Fruit fly (Drosophila melanogaster) whole organism, prepupa: ENCODE results near the gene CheB38b.

Source experiments
- Blimp-1 ChIP-seq: fragments of 200-800 bp; sonication (Bioruptor generic); optimal IDR thresholded peaks from 3 replicates; lab custom pipeline; 2017; ENCODE audit warnings: missing biosample characterization, missing genetic modification characterization, mild to moderate bottlenecking, moderate library complexity, missing genetic modification reagents
- CG10631 ChIP-seq: fragments of 200-800 bp; sonication (Bioruptor generic); optimal IDR thresholded peaks from 2 replicates; lab custom pipeline; 2016; ENCODE audit warnings: missing biosample characterization, missing genetic modification characterization
- CG10669 ChIP-seq: fragments of 200-800 bp; sonication (Bioruptor generic); optimal IDR thresholded peaks from 3 replicates; lab custom pipeline; 2018; ENCODE audit warnings: missing biosample characterization, mild to moderate bottlenecking, missing genetic modification characterization, moderate library complexity
- CG11294 ChIP-seq: fragments of 200-800 bp; sonication (Bioruptor generic); IDR thresholded peaks from 2 replicates; pipeline ENCODE4 v1.3.6; 2022; ENCODE audit warnings: missing biosample characterization, missing genetic modification characterization
- CG11762 ChIP-seq: fragments of 200-800 bp; sonication (Bioruptor generic); optimal IDR thresholded peaks from 3 replicates; lab custom pipeline; 2016; ENCODE audit warnings: missing biosample characterization, missing genetic modification characterization; ENCODE audit not compliant: insufficient read depth
- CG15336 ChIP-seq: fragments of 200-800 bp; sonication (Bioruptor generic); IDR thresholded peaks from 2 replicates; pipeline ENCODE4 v1.3.6; 2022; ENCODE audit warnings: missing biosample characterization, missing genetic modification characterization
- CG1621 ChIP-seq: fragments of 200-800 bp; sonication (Bioruptor generic); optimal IDR thresholded peaks from 3 replicates; lab custom pipeline; 2018; ENCODE audit warnings: missing biosample characterization, mild to moderate bottlenecking, missing genetic modification characterization
- CG16779 ChIP-seq: fragments of 200-800 bp; sonication (Bioruptor generic); optimal IDR thresholded peaks from 3 replicates; lab custom pipeline; 2017; ENCODE audit warnings: missing biosample characterization, mild to moderate bottlenecking, missing genetic modification characterization
- CG3032 ChIP-seq: fragments of 200-800 bp; optimal IDR thresholded peaks from 2 replicates; lab custom pipeline; 2019; ENCODE audit warnings: missing biosample characterization, mild to moderate bottlenecking, missing genetic modification characterization, moderate library complexity
- CG31627 ChIP-seq: fragments of 200-800 bp; sonication (Bioruptor generic); optimal IDR thresholded peaks from 3 replicates; lab custom pipeline; 2016; ENCODE audit warnings: missing biosample characterization, missing genetic modification characterization
- CG34406 ChIP-seq: fragments of 200-800 bp; sonication (Bioruptor generic); optimal IDR thresholded peaks from 3 replicates; lab custom pipeline; 2016; ENCODE audit warnings: missing biosample characterization, missing genetic modification characterization
- CG4318 ChIP-seq: fragments of 200-800 bp; sonication (Bioruptor generic); optimal IDR thresholded peaks from 3 replicates; lab custom pipeline; 2017; ENCODE audit warnings: missing biosample characterization, mild to moderate bottlenecking, missing genetic modification characterization
- CG6163 ChIP-seq: fragments of 200-800 bp; sonication (Bioruptor generic); IDR thresholded peaks from 3 replicates; pipeline ENCODE4 v1.3.6; 2022; ENCODE audit warnings: missing biosample characterization, missing genetic modification characterization
- CG6276 ChIP-seq: fragments of 200-800 bp; sonication (Bioruptor generic); optimal IDR thresholded peaks from 2 replicates; lab custom pipeline; 2017; ENCODE audit warnings: missing biosample characterization, mild to moderate bottlenecking, missing genetic modification characterization
- CG6808 ChIP-seq: fragments of 200-800 bp; sonication (Bioruptor generic); optimal IDR thresholded peaks from 3 replicates; lab custom pipeline; 2017; ENCODE audit warnings: missing biosample characterization, missing genetic modification characterization, mild to moderate bottlenecking, moderate library complexity, missing genetic modification reagents
- CG6854 ChIP-seq: fragments of 200-800 bp; sonication (Bioruptor generic); optimal IDR thresholded peaks from 2 replicates; lab custom pipeline; 2017; ENCODE audit warnings: missing biosample characterization, mild to moderate bottlenecking, missing genetic modification characterization
- CG7368 ChIP-seq: fragments of 200-800 bp; sonication (Bioruptor generic); optimal IDR thresholded peaks from 3 replicates; lab custom pipeline; 2016; ENCODE audit warnings: missing biosample characterization, missing genetic modification characterization
- CG8119 ChIP-seq: fragments of 200-800 bp; sonication (Bioruptor generic); IDR thresholded peaks from 3 replicates; pipeline ENCODE4 v1.3.6; 2022; ENCODE audit warnings: missing biosample characterization, missing genetic modification characterization
- Eip75B ChIP-seq: fragments of 200-800 bp; sonication (Bioruptor generic); optimal IDR thresholded peaks from 3 replicates; lab custom pipeline; 2016; ENCODE audit warnings: missing biosample characterization, missing genetic modification characterization
- Eip78C ChIP-seq: fragments of 200-800 bp; sonication (Bioruptor generic); peaks from one replicate; lab custom pipeline; 2016; ENCODE audit warnings: missing biosample characterization, missing genetic modification characterization
- Eip93F ChIP-seq: fragments of 200-800 bp; sonication (Bioruptor generic); optimal IDR thresholded peaks from 2 replicates; lab custom pipeline; 2016; ENCODE audit warnings: missing biosample characterization, mild to moderate bottlenecking, missing genetic modification characterization
- Ets21C ChIP-seq: fragments of 200-800 bp; sonication (Bioruptor generic); optimal IDR thresholded peaks from 3 replicates; lab custom pipeline; 2016; ENCODE audit warnings: missing biosample characterization, missing genetic modification characterization
- Hr38 ChIP-seq: sonication (Bioruptor generic); optimal IDR thresholded peaks from 2 replicates; lab custom pipeline; 2016; ENCODE audit warnings: missing biosample characterization, missing genetic modification characterization
- Hr39 ChIP-seq: fragments of 200-800 bp; sonication (Bioruptor generic); optimal IDR thresholded peaks from 2 replicates; lab custom pipeline; 2016; ENCODE audit warnings: missing biosample characterization, missing genetic modification characterization
- Hr4 ChIP-seq: fragments of 200-800 bp; sonication (Bioruptor generic); optimal IDR thresholded peaks from 3 replicates; lab custom pipeline; 2016; ENCODE audit warnings: missing biosample characterization, missing genetic modification characterization
- Met ChIP-seq: fragments of 200-800 bp; sonication (Bioruptor generic); optimal IDR thresholded peaks from 3 replicates; lab custom pipeline; 2016; ENCODE audit warnings: missing biosample characterization, missing genetic modification characterization
- OdsH ChIP-seq: fragments of 200-800 bp; sonication (Bioruptor generic); optimal IDR thresholded peaks from 3 replicates; lab custom pipeline; 2016; ENCODE audit warnings: missing biosample characterization, missing genetic modification characterization
- Smox ChIP-seq: fragments of 200-800 bp; sonication (Bioruptor generic); optimal IDR thresholded peaks from 3 replicates; lab custom pipeline; 2016; ENCODE audit warnings: missing biosample characterization, missing genetic modification characterization
- Sox102F ChIP-seq: fragments of 200-800 bp; sonication (Bioruptor generic); optimal IDR thresholded peaks from 2 replicates; lab custom pipeline; 2016; ENCODE audit warnings: missing biosample characterization, mild to moderate bottlenecking, missing genetic modification characterization
- Sox14 ChIP-seq: fragments of 200-800 bp; sonication (Bioruptor generic); optimal IDR thresholded peaks from 3 replicates; lab custom pipeline; 2016; ENCODE audit warnings: missing biosample characterization, missing genetic modification characterization
- achi ChIP-seq: fragments of 200-800 bp; sonication (Bioruptor generic); optimal IDR thresholded peaks from 3 replicates; lab custom pipeline; 2016; ENCODE audit warnings: missing biosample characterization, missing genetic modification characterization
- acj6 ChIP-seq: fragments of 200-800 bp; sonication (Bioruptor generic); optimal IDR thresholded peaks from 3 replicates; lab custom pipeline; 2016; ENCODE audit warnings: missing biosample characterization, missing genetic modification characterization
- dsx ChIP-seq: fragments of 200-800 bp; optimal IDR thresholded peaks from 3 replicates; lab custom pipeline; 2019; ENCODE audit warnings: missing biosample characterization, mild to moderate bottlenecking, missing genetic modification characterization, moderate library complexity; ENCODE audit not compliant: poor library complexity, severe bottlenecking
- fd59A ChIP-seq: fragments of 200-800 bp; sonication (Bioruptor generic); optimal IDR thresholded peaks from 2 replicates; lab custom pipeline; 2017; ENCODE audit warnings: missing biosample characterization, mild to moderate bottlenecking, missing genetic modification characterization, missing genetic modification reagents
- lz ChIP-seq: fragments of 200-800 bp; sonication (Bioruptor generic); optimal IDR thresholded peaks from 3 replicates; lab custom pipeline; 2016; ENCODE audit warnings: missing biosample characterization, missing genetic modification characterization
- net ChIP-seq: fragments of 200-800 bp; sonication (Bioruptor generic); optimal IDR thresholded peaks from 3 replicates; lab custom pipeline; 2016; ENCODE audit warnings: missing biosample characterization, missing genetic modification characterization
- pdm3 ChIP-seq: fragments of 200-800 bp; sonication (Bioruptor generic); optimal IDR thresholded peaks from 3 replicates; lab custom pipeline; 2016; ENCODE audit warnings: missing biosample characterization, missing genetic modification characterization
- salr ChIP-seq, 2 experiments: fragments of 200-800 bp; sonication (Bioruptor generic); optimal IDR thresholded peaks; 3 replicates each; lab custom pipeline; 2016 to 2018; ENCODE audit warnings: missing biosample characterization in 2 of 2, missing genetic modification characterization in 2 of 2, mild to moderate bottlenecking in 1 of 2
- spab ChIP-seq: fragments of 200-800 bp; sonication (Bioruptor generic); optimal IDR thresholded peaks from 2 replicates; lab custom pipeline; 2017; ENCODE audit warnings: missing biosample characterization, mild to moderate bottlenecking, missing genetic modification characterization, missing genetic modification reagents
- ss ChIP-seq, 2 experiments: fragments of 200-800 bp; sonication (Bioruptor generic); optimal IDR thresholded peaks; 2 replicates in 1 of 2; 3 replicates in 1 of 2; lab custom pipeline; 2017 to 2018; ENCODE audit warnings: mild to moderate bottlenecking in 2 of 2, missing biosample characterization in 2 of 2, missing genetic modification characterization in 2 of 2, moderate library complexity in 1 of 2
- topi ChIP-seq: fragments of 200-800 bp; sonication (Bioruptor generic); optimal IDR thresholded peaks from 3 replicates; lab custom pipeline; 2016; ENCODE audit warnings: missing biosample characterization, missing genetic modification characterization
- vri ChIP-seq: fragments of 200-800 bp; sonication (Bioruptor generic); optimal IDR thresholded peaks from 3 replicates; lab custom pipeline; 2016; ENCODE audit warnings: missing biosample characterization, mild to moderate bottlenecking, missing genetic modification characterization

Gene CheB38b

dm6 chr2L:20823196-20824105 lies 6.4 kb upstream of the CheB38b start (continued):
- TF ChIP-seq CG6808 (GFP tag; lab: Kevin White, UChicago) (peak; percentile 99), salr (GFP tag; optimal IDR thresholded peaks at IDR 0.05; lab: Kevin White, UChicago) (peak in 1 of 2 experiments; percentile 18), Eip78C (GFP tag; lab: Kevin White, UChicago) (peak; percentile 59), net (GFP tag; lab: Kevin White, UChicago) (no peak), CG11762 (no peak), OdsH (GFP tag; lab: Kevin White, UChicago) (no peak), CG6276 (no peak), spab (peak; percentile 11), Hr38 (GFP tag; lab: Kevin White, UChicago) (no peak), Smox (GFP tag; lab: Kevin White, UChicago) (no peak), dsx (GFP tag; lab: Kevin White, UChicago) (peak; percentile 32), Hr4 (GFP tag; lab: Kevin White, UChicago) (no peak), CG34406 (GFP tag; lab: Kevin White, UChicago) (no peak), CG4318 (GFP tag; lab: Kevin White, UChicago) (peak; percentile 7), achi (GFP tag; lab: Kevin White, UChicago) (no peak), CG15336 (GFP tag; lab: Robert Waterston, UW) (no peak; the same call in 1 of the 2 replicates)

dm6 chr2L:20822489-20823195 lies 5.6 kb upstream of the CheB38b start, which contains the start of gene CG9331:
Gene CG9331, plus strand, starts transcription at chr2L:20822828.
- no peak for TF ChIP-seq Eip75B (GFP tag; lab: Kevin White, UChicago)
- peak; percentile 39 for TF ChIP-seq CG10631 (GFP tag; lab: Kevin White, UChicago)
- peak; percentile 59 for TF ChIP-seq Blimp-1
- TF ChIP-seq Hr38 (GFP tag; lab: Kevin White, UChicago) = no peak
- TF ChIP-seq CG3032 (tag; lab: Kevin White, UChicago) = no peak
- peak; percentile 100 for TF ChIP-seq vri (GFP tag; lab: Kevin White, UChicago)
- no peak for TF ChIP-seq lz (GFP tag; lab: Kevin White, UChicago)
- TF ChIP-seq Sox14 (GFP tag; lab: Kevin White, UChicago) = peak; percentile 85
- no peak for TF ChIP-seq spab
- peak; percentile 5 for TF ChIP-seq Eip93F (GFP tag; lab: Kevin White, UChicago)
- peak; percentile 81 for TF ChIP-seq Eip78C (GFP tag; lab: Kevin White, UChicago)
- peak; percentile 39 for TF ChIP-seq Sox102F
- TF ChIP-seq Ets21C (GFP tag; lab: Kevin White, UChicago) = no peak
- peak; percentile 9; the same call in 1 of the 2 replicates for TF ChIP-seq CG15336 (GFP tag; lab: Robert Waterston, UW)
- peak; percentile 42 for TF ChIP-seq CG1621
- TF ChIP-seq fd59A (GFP tag; lab: Kevin White, UChicago) = no peak
- peak; percentile 56; the same call in 2 of the 3 replicates for TF ChIP-seq CG6163 (GFP tag; lab: Robert Waterston, UW)
- TF ChIP-seq CG16779 (tag; lab: Kevin White, UChicago) = no peak
- TF ChIP-seq, all 60 proteins: peak for 10

dm6 chr2L:20822025-20822371 lies 4.9 kb upstream of the CheB38b start:
- TF ChIP-seq CG7368 (GFP tag; lab: Kevin White, UChicago) = no peak
- no peak for TF ChIP-seq CG4318 (GFP tag; lab: Kevin White, UChicago)
- no peak for TF ChIP-seq Ets21C (GFP tag; lab: Kevin White, UChicago)
- peak; percentile 71 for TF ChIP-seq dsx (GFP tag; lab: Kevin White, UChicago)
- no peak for TF ChIP-seq Eip75B (GFP tag; lab: Kevin White, UChicago)
- no peak for TF ChIP-seq CG1621
- TF ChIP-seq CG34406 (GFP tag; lab: Kevin White, UChicago) = no peak
- no peak for TF ChIP-seq lz (GFP tag; lab: Kevin White, UChicago)
- TF ChIP-seq CG10669 (GFP tag; lab: Kevin White, UChicago) = no peak
- no peak for TF ChIP-seq acj6 (GFP tag; lab: Kevin White, UChicago)
- no peak for TF ChIP-seq CG15336 (GFP tag; lab: Robert Waterston, UW)
- TF ChIP-seq CG8119 = no peak
- peak; percentile 14 for TF ChIP-seq Met
- peak; percentile 63 for TF ChIP-seq CG6163 (GFP tag; lab: Robert Waterston, UW)
- TF ChIP-seq pdm3 (GFP tag; lab: Kevin White, UChicago) = no peak
- TF ChIP-seq CG6854 = peak; percentile 38
- TF ChIP-seq CG11294 (GFP tag; lab: Robert Waterston, UW) = 0 out of 2 replicates have a peak, but pooled peaks have one; percentile 12
- TF ChIP-seq CG11762 = no peak
- no peak for TF ChIP-seq Eip93F (GFP tag; lab: Kevin White, UChicago)
- TF ChIP-seq topi (GFP tag; lab: Kevin White, UChicago) = peak; percentile 25
- TF ChIP-seq CG31627 (GFP tag; lab: Kevin White, UChicago) = peak; percentile 8
- TF ChIP-seq Smox (GFP tag; lab: Kevin White, UChicago) = peak; percentile 10
- peak; percentile 11 for TF ChIP-seq achi (GFP tag; lab: Kevin White, UChicago)
- TF ChIP-seq Hr39 = peak; percentile 38
- TF ChIP-seq ss (GFP tag; optimal IDR thresholded peaks at IDR 0.05; lab: Kevin White, UChicago) = peak in 1 of 2 experiments; percentile 64
